Worm (Caenorhabditis elegans) whole organism, mixed stage, embryonic: ENCODE measurements around the gene odr-4.
A peak's percentile ranks its signal among the peaks of the same experiment; 100 is the strongest.

Experiments used
- M03D4.4 ChIP-seq: sonication (generic microtip); optimal IDR thresholded peaks from 2 replicates; lab custom pipeline; 2017; ENCODE audit warnings: mild to moderate bottlenecking, missing genetic modification characterization, missing compliant biosample characterization
- bed-3 ChIP-seq: fragments of 200-800 bp; sonication (Bioruptor generic); optimal IDR thresholded peaks from 3 replicates; lab custom pipeline; 2018; ENCODE audit warnings: mild to moderate bottlenecking, missing genetic modification characterization, moderate library complexity, missing compliant biosample characterization
- ceh-39 ChIP-seq: fragments of 150-350 bp; optimal IDR thresholded peaks from 2 replicates; lab custom pipeline; 2014; ENCODE audit warnings: missing biosample characterization, missing genetic modification characterization
- ceh-83 ChIP-seq: fragments of 200-800 bp; sonication (Bioruptor generic); optimal IDR thresholded peaks from 2 replicates; lab custom pipeline; 2018; ENCODE audit warnings: mild to moderate bottlenecking, missing genetic modification characterization, missing compliant biosample characterization
- ces-1 ChIP-seq: fragments of 150-350 bp; optimal IDR thresholded peaks from 2 replicates; lab custom pipeline; 2014; ENCODE audit warnings: missing biosample characterization, missing genetic modification reagents, missing genetic modification characterization
- cnd-1 ChIP-seq: fragments of 200-800 bp; sonication (Bioruptor generic); optimal IDR thresholded peaks from 2 replicates; lab custom pipeline; 2018; ENCODE audit warnings: mild to moderate bottlenecking, missing genetic modification characterization, missing compliant biosample characterization
- elt-1 ChIP-seq: sonication (generic microtip); optimal IDR thresholded peaks from 2 replicates; lab custom pipeline; 2017; ENCODE audit warnings: missing genetic modification characterization, mild to moderate bottlenecking, missing compliant biosample characterization, antibody characterized with exemption, moderate library complexity, borderline replicate concordance; ENCODE audit not compliant: insufficient read depth
- elt-3 ChIP-seq: fragments of 150-350 bp; optimal IDR thresholded peaks from 2 replicates; lab custom pipeline; 2014; ENCODE audit warnings: missing biosample characterization, missing genetic modification characterization
- ham-2 ChIP-seq: fragments of 200-800 bp; sonication (Bioruptor generic); optimal IDR thresholded peaks from 2 replicates; lab custom pipeline; 2018; ENCODE audit warnings: mild to moderate bottlenecking, missing genetic modification characterization, missing compliant biosample characterization
- hlh-1 ChIP-seq: fragments of 150-350 bp; optimal IDR thresholded peaks from 2 replicates; lab custom pipeline; 2014; ENCODE audit warnings: missing biosample characterization, missing genetic modification reagents, missing genetic modification characterization
- lin-13 ChIP-seq: fragments of 150-350 bp; optimal IDR thresholded peaks from 2 replicates; lab custom pipeline; 2014; ENCODE audit warnings: missing biosample characterization, missing genetic modification characterization
- lin-32 ChIP-seq: fragments of 200-800 bp; sonication (Bioruptor generic); optimal IDR thresholded peaks from 2 replicates; lab custom pipeline; 2018; ENCODE audit warnings: mild to moderate bottlenecking, missing genetic modification characterization, missing compliant biosample characterization
- lsy-2 ChIP-seq: fragments of 150-350 bp; optimal IDR thresholded peaks from 2 replicates; lab custom pipeline; 2014; ENCODE audit warnings: missing biosample characterization, missing genetic modification characterization
- mab-5 ChIP-seq: fragments of 150-350 bp; optimal IDR thresholded peaks from 2 replicates; lab custom pipeline; 2014; ENCODE audit warnings: missing biosample characterization, missing genetic modification characterization
- nhr-12 ChIP-seq: fragments of 150-350 bp; optimal IDR thresholded peaks from 2 replicates; lab custom pipeline; 2014; ENCODE audit warnings: missing biosample characterization, missing genetic modification characterization
- nhr-76 ChIP-seq: sonication (generic microtip); optimal IDR thresholded peaks from 2 replicates; lab custom pipeline; 2017; ENCODE audit warnings: missing biosample characterization, missing genetic modification characterization
- pha-4 ChIP-seq: fragments of 150-350 bp; optimal IDR thresholded peaks from 2 replicates; lab custom pipeline; 2018; ENCODE audit warnings: missing biosample characterization, missing genetic modification reagents, missing genetic modification characterization
- snpc-4 ChIP-seq: fragments of 150-350 bp; optimal IDR thresholded peaks from 2 replicates; lab custom pipeline; 2014; ENCODE audit warnings: missing biosample characterization, missing genetic modification characterization
- unc-120 ChIP-seq: sonication (generic microtip); optimal IDR thresholded peaks from 2 replicates; lab custom pipeline; 2017; ENCODE audit warnings: missing genetic modification characterization, missing compliant biosample characterization; ENCODE audit not compliant: poor library complexity, severe bottlenecking
- unc-39 ChIP-seq: fragments of 150-350 bp; optimal IDR thresholded peaks from 2 replicates; lab custom pipeline; 2014; ENCODE audit warnings: missing biosample characterization, missing genetic modification characterization
- unc-62 ChIP-seq: fragments of 150-350 bp; optimal IDR thresholded peaks from 2 replicates; lab custom pipeline; 2014; ENCODE audit warnings: missing biosample characterization, missing genetic modification reagents, missing genetic modification characterization
- zip-8 ChIP-seq: fragments of 150-350 bp; optimal IDR thresholded peaks from 2 replicates; lab custom pipeline; 2014; ENCODE audit warnings: missing biosample characterization, missing genetic modification characterization
- ztf-11 ChIP-seq: fragments of 150-350 bp; optimal IDR thresholded peaks from 2 replicates; lab custom pipeline; 2014; ENCODE audit warnings: missing biosample characterization, missing genetic modification characterization

odr-4 gene

DNA sequence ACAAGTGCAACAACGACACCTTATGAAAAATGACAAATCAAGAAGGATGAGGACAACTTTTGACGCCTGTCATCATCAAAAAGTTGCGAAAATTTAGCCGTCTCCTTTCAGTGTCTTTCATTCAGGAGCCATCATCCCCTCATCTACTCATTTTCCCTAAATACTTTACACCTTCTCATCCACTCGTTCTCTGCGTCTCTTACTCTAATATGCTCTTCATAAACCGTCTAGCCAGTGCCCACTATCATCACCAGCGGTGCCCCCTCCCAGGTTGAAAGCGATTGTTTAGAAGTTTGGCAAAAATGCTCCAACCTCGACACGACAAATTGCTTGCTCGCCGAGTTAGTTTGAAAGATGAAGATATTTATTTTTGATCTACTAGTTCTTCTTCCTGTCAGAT is 12.0 kb downstream of the odr-4 start:
- TF ChIP-seq M03D4.4 (tag; lab: Kevin White, UChicago): no peak
- peak; percentile 76 for TF ChIP-seq unc-62
- no peak for TF ChIP-seq elt-1 (tag; lab: Kevin White, UChicago)
- peak; percentile 61 for TF ChIP-seq unc-120 (tag; lab: Kevin White, UChicago)
- TF ChIP-seq hlh-1: peak; percentile 41
- TF ChIP-seq, all 35 proteins: peak for 3

ce11 chrIII:6746008-6746407 is 15.4 kb downstream of the odr-4 start, which contains the start of gene dig-1:
dig-1 (plus strand) TSS chrIII:6746308.
- TF ChIP-seq unc-62 (no peak), ceh-39 (no peak), zip-8 (peak; percentile 21)

- TF ChIP-seq lin-13 (tag; lab: Kevin White, UChicago): no peak
- no peak for TF ChIP-seq ztf-11
- TF ChIP-seq mab-5 (tag; lab: Kevin White, UChicago): no peak
- TF ChIP-seq unc-39: no peak
- TF ChIP-seq lsy-2 (tag; lab: Kevin White, UChicago): no peak
- no peak for TF ChIP-seq bed-3 (GFP tag; lab: Kevin White, UChicago)
- no peak for TF ChIP-seq nhr-12 (tag; lab: Kevin White, UChicago)
- TF ChIP-seq cnd-1 (tag; lab: Kevin White, UChicago): no peak
- TF ChIP-seq snpc-4: no peak
- no peak for TF ChIP-seq M03D4.4 (tag; lab: Kevin White, UChicago)
- no peak for TF ChIP-seq ces-1 (GFP tag; lab: Kevin White, UChicago)
- TF ChIP-seq, all 35 proteins: peak for 0
Observed at ce11 chrIII:6746668-6747067, 16.1 kb downstream of the odr-4 start.

DNA sequence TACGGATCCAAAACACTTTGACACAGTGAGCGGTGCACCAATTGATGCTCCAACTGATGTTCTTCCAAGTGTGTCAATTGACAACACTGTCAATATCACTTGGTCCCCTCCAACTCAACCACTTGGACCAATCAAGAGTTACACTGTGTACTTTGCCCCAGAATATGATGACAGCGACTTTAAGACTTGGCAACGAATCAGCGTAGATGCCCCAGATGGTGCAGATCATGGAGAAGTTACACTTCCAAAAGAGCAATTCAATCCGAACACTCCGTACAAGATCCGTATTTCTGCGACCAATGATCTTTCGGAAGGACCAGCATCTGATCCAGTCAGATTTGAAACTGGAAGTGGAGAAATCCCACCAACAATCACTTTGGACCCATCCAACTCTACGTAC is 22.0 kb downstream of the odr-4 start:
- no peak for TF ChIP-seq ztf-11
- TF ChIP-seq unc-120 (tag; lab: Kevin White, UChicago): no peak
- no peak for TF ChIP-seq ham-2 (GFP tag; lab: Kevin White, UChicago)
- TF ChIP-seq lin-32 (GFP tag; lab: Kevin White, UChicago): no peak
- no peak for TF ChIP-seq ceh-83 (GFP tag; lab: Kevin White, UChicago)
- TF ChIP-seq pha-4 (tag; lab: Kevin White, UChicago): no peak

- TF ChIP-seq cnd-1 (tag; lab: Kevin White, UChicago): no peak
- TF ChIP-seq nhr-76 (tag; lab: Kevin White, UChicago): no peak
- no peak for TF ChIP-seq elt-3 (tag; lab: Kevin White, UChicago)
- no peak for TF ChIP-seq zip-8
Observed at ce11 chrIII:6756769-6757168, 26.2 kb downstream of the odr-4 start.
